Worm (Caenorhabditis elegans): ENCODE results near the gene C33C12.1.

DNA sequence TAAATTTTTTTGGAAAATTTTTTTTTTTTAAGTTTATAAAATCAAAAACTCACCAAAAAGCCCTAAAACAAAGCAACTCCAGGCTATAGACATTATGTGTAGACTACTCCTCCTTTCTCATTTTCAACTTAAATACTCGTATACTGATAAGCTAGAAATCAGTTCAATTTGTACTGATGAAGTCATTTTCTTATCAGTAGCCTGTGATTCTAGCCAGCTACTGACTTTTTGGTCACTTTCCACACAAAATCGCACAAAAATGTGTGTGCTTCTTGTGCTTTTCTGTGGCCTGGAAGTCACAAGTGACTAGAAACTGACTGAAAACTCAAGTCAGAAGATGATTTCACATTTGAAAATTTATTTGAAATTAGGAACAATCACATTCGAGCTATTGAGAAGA is 11.7 kb upstream of the C33C12.1 start, which contains the start of gene gba-2:
- TF ChIP-seq lsy-2 (tag; optimal IDR thresholded peaks at IDR 0.05), result no peak
- no peak for TF ChIP-seq nhr-237 (tag; optimal IDR thresholded peaks at IDR 0.05)
- no peak for TF ChIP-seq ces-1 (GFP tag; optimal IDR thresholded peaks at IDR 0.05)

Data from whole organism, mixed stage, embryonic.